Worm (Caenorhabditis elegans) whole organism, late embryonic: ENCODE results near the gene unc-2.

Experiments
- ama-1 ChIP-seq: fragments of 150-350 bp; optimal IDR thresholded peaks from 2 replicates; lab custom pipeline; 2014
- ceh-22 ChIP-seq: sonication (generic microtip); optimal IDR thresholded peaks from 2 replicates; lab custom pipeline; 2017; ENCODE audit warnings: missing biosample characterization, missing genetic modification characterization
- ceh-6 ChIP-seq: fragments of 200-800 bp; sonication (Bioruptor generic); optimal IDR thresholded peaks from 2 replicates; lab custom pipeline; 2018; ENCODE audit warnings: mild to moderate bottlenecking, missing genetic modification characterization, missing compliant biosample characterization
- tbx-2 ChIP-seq: sonication (generic microtip); optimal IDR thresholded peaks from 2 replicates; lab custom pipeline; 2016; ENCODE audit warnings: missing genetic modification characterization, missing compliant biosample characterization

DNA sequence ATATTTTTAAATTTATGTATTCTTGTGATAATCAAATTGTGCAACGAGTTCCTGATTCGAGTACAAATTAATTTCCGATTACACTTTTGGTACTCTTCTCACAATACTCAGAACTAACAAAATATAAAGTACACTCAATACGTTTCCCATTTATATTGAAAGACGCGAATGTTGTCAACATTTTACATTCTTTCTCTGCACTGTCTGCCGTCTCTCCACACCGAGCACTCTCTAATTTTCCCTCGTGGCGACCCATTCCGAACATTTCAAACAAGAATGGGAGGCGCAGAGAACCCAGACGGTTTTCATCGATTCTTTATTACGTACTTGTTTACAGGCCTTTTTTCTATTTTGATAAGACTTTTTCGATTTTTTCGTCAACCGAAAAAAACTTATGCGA, 95.5 kb downstream of the unc-2 start, which contains the start of gene C09B7.2:
- TF ChIP-seq ama-1 (no peak), ceh-6 (GFP tag; lab: Kevin White, UChicago) (no peak), ceh-22 (tag; lab: Kevin White, UChicago) (no peak), tbx-2 (tag; lab: Kevin White, UChicago) (no peak)
